Worm (Caenorhabditis elegans) whole organism, L4 larva: ENCODE data around the gene T19B10.2.

Source experiments
- T26A8.4 ChIP-seq: fragments of 200-800 bp; sonication (Bioruptor generic); IDR thresholded peaks from 2 replicates; pipeline ENCODE4 v1.3.6; 2022; ENCODE audit warnings: missing genetic modification characterization, missing compliant biosample characterization
- Y105C5A.15 ChIP-seq: fragments of 200-800 bp; sonication (Bioruptor generic); IDR thresholded peaks from 2 replicates; pipeline ENCODE4 v1.3.6; 2022; ENCODE audit warnings: missing genetic modification characterization, missing compliant biosample characterization
- Y48G9A.11 ChIP-seq: fragments of 200-800 bp; sonication (Bioruptor generic); IDR thresholded peaks from 2 replicates; pipeline ENCODE4 v1.3.6; 2022; ENCODE audit warnings: missing genetic modification reagents, missing genetic modification characterization, missing compliant biosample characterization
- Y75B8A.6 ChIP-seq: fragments of 200-800 bp; sonication (Bioruptor generic); IDR thresholded peaks from 2 replicates; pipeline ENCODE4 v1.3.6; 2022; ENCODE audit warnings: missing genetic modification reagents, missing genetic modification characterization, missing compliant biosample characterization
- ceh-20 ChIP-seq: fragments of 200-800 bp; sonication (Bioruptor generic); IDR thresholded peaks from 2 replicates; pipeline ENCODE4 v1.3.6; 2022; ENCODE audit warnings: missing genetic modification reagents, missing genetic modification characterization, missing compliant biosample characterization
- ceh-28 ChIP-seq: fragments of 150-350 bp; optimal IDR thresholded peaks from 2 replicates; lab custom pipeline; 2014; ENCODE audit warnings: missing biosample characterization, missing genetic modification reagents, missing genetic modification characterization
- ceh-62 ChIP-seq: sonication (generic microtip); optimal IDR thresholded peaks from 2 replicates; lab custom pipeline; 2017; ENCODE audit warnings: missing biosample characterization, missing genetic modification characterization
- cey-2 ChIP-seq: sonication (generic microtip); optimal IDR thresholded peaks from 3 replicates; lab custom pipeline; 2017; ENCODE audit warnings: missing genetic modification characterization, mild to moderate bottlenecking, missing compliant biosample characterization, antibody characterized with exemption, borderline replicate concordance; ENCODE audit not compliant: insufficient read depth
- ctbp-1 ChIP-seq: fragments of 200-800 bp; sonication (Bioruptor generic); IDR thresholded peaks from 2 replicates; pipeline ENCODE4 v1.3.6; 2022; ENCODE audit warnings: missing genetic modification reagents, missing genetic modification characterization, missing compliant biosample characterization
- daf-12 ChIP-seq: fragments of 150-350 bp; optimal IDR thresholded peaks from 2 replicates; lab custom pipeline; 2014; ENCODE audit warnings: missing biosample characterization, missing genetic modification reagents, missing genetic modification characterization
- daf-16 ChIP-seq, 3 experiments: sonication (generic microtip); optimal IDR thresholded peaks; 2 replicates each; lab custom pipeline; 2016 to 2017; ENCODE audit warnings: missing genetic modification characterization in 3 of 3, missing genetic modification reagents in 3 of 3, mild to moderate bottlenecking in 2 of 3, missing compliant biosample characterization in 2 of 3, missing biosample characterization in 1 of 3, moderate library complexity in 1 of 3
- daf-19 ChIP-seq: fragments of 200-800 bp; sonication (Bioruptor generic); conservative IDR thresholded peaks from 2 replicates; pipeline ENCODE4 v1.3.6; 2022; ENCODE audit warnings: missing genetic modification characterization, missing compliant biosample characterization
- dmd-6 ChIP-seq: fragments of 200-800 bp; sonication (Bioruptor generic); IDR thresholded peaks from 2 replicates; pipeline ENCODE4 v1.3.6; 2022; ENCODE audit warnings: missing genetic modification reagents, missing genetic modification characterization, missing compliant biosample characterization
- dmd-8 ChIP-seq: fragments of 200-800 bp; sonication (Bioruptor generic); IDR thresholded peaks from 2 replicates; pipeline ENCODE4 v1.3.6; 2022; ENCODE audit warnings: missing genetic modification characterization, missing compliant biosample characterization
- dmd-9 ChIP-seq: fragments of 200-800 bp; sonication (Bioruptor generic); IDR thresholded peaks from 2 replicates; pipeline ENCODE4 v1.3.6; 2022; ENCODE audit warnings: missing genetic modification reagents, missing genetic modification characterization, missing compliant biosample characterization
- dpl-1 ChIP-seq: fragments of 150-350 bp; optimal IDR thresholded peaks from 2 replicates; lab custom pipeline; 2014; ENCODE audit warnings: missing biosample characterization, missing genetic modification reagents, missing genetic modification characterization
- duxl-1 ChIP-seq: sonication (generic microtip); optimal IDR thresholded peaks from 2 replicates; lab custom pipeline; 2016; ENCODE audit warnings: mild to moderate bottlenecking, missing genetic modification characterization, moderate library complexity, missing compliant biosample characterization; ENCODE audit not compliant: poor library complexity
- egl-43 ChIP-seq: fragments of 200-800 bp; sonication (Bioruptor generic); IDR thresholded peaks from 2 replicates; pipeline ENCODE4 v1.3.6; 2022; ENCODE audit warnings: missing genetic modification reagents, missing genetic modification characterization, missing compliant biosample characterization
- fkh-10 ChIP-seq: fragments of 150-350 bp; optimal IDR thresholded peaks from 2 replicates; lab custom pipeline; 2014; ENCODE audit warnings: missing biosample characterization, missing genetic modification reagents, missing genetic modification characterization
- hif-1 ChIP-seq, 2 experiments: sonication (generic microtip); optimal IDR thresholded peaks; 2 replicates each; lab custom pipeline; 2016 to 2017; ENCODE audit warnings: missing compliant biosample characterization in 2 of 2, missing genetic modification characterization in 2 of 2, missing genetic modification reagents in 2 of 2, missing genotype in 2 of 2, mild to moderate bottlenecking in 1 of 2
- hlh-11 ChIP-seq: fragments of 200-800 bp; sonication (Bioruptor generic); optimal IDR thresholded peaks from 2 replicates; lab custom pipeline; 2018; ENCODE audit warnings: mild to moderate bottlenecking, missing genetic modification characterization, missing compliant biosample characterization
- hmg-1.1 ChIP-seq: fragments of 200-800 bp; sonication (Bioruptor generic); IDR thresholded peaks from 2 replicates; pipeline ENCODE4 v1.3.6; 2022; ENCODE audit warnings: missing genetic modification reagents, missing genetic modification characterization, missing compliant biosample characterization
- lim-7 ChIP-seq: fragments of 200-800 bp; sonication (Bioruptor generic); IDR thresholded peaks from 2 replicates; pipeline ENCODE4 v1.3.6; 2022; ENCODE audit warnings: missing genetic modification characterization, missing compliant biosample characterization
- lin-13 ChIP-seq: fragments of 150-350 bp; optimal IDR thresholded peaks from 2 replicates; lab custom pipeline; 2014; ENCODE audit warnings: missing biosample characterization, missing genetic modification reagents, missing genetic modification characterization
- lin-15B ChIP-seq: fragments of 150-350 bp; sonication (generic microtip); optimal IDR thresholded peaks from 3 replicates; lab custom pipeline; 2014; ENCODE audit warnings: missing biosample characterization, missing genetic modification characterization
- lsy-2 ChIP-seq, 2 experiments: fragments of 150-350 bp in 1 of 2; sonication (generic microtip) in 1 of 2; optimal IDR thresholded peaks; 2 replicates each; lab custom pipeline; 2014 to 2017; ENCODE audit warnings: missing biosample characterization in 2 of 2, missing genetic modification characterization in 2 of 2
- mdl-1 ChIP-seq, 2 experiments: fragments of 150-350 bp in 1 of 2; sonication (generic microtip) in 1 of 2; optimal IDR thresholded peaks; 2 replicates each; lab custom pipeline; 2014 to 2017; ENCODE audit warnings: missing biosample characterization in 2 of 2, missing genetic modification characterization in 2 of 2
- mdt-29 ChIP-seq: fragments of 200-800 bp; sonication (Bioruptor generic); IDR thresholded peaks from 2 replicates; pipeline ENCODE4 v1.3.6; 2022; ENCODE audit warnings: missing genetic modification reagents, missing genetic modification characterization, missing compliant biosample characterization
- mep-1 ChIP-seq: fragments of 150-350 bp; sonication (generic microtip); optimal IDR thresholded peaks from 3 replicates; lab custom pipeline; 2014; ENCODE audit warnings: missing biosample characterization, missing genetic modification characterization
- mes-2 ChIP-seq: sonication (generic microtip); optimal IDR thresholded peaks from 2 replicates; lab custom pipeline; 2016; ENCODE audit warnings: missing genotype, mild to moderate bottlenecking, missing genetic modification characterization, missing compliant biosample characterization; ENCODE audit not compliant: poor library complexity, severe bottlenecking
- nhr-11 ChIP-seq: fragments of 150-350 bp; optimal IDR thresholded peaks from 2 replicates; lab custom pipeline; 2014; ENCODE audit warnings: missing biosample characterization, missing genetic modification characterization
- nhr-111 ChIP-seq: fragments of 200-800 bp; sonication (Bioruptor generic); optimal IDR thresholded peaks from 2 replicates; lab custom pipeline; 2018; ENCODE audit warnings: mild to moderate bottlenecking, missing genetic modification characterization, missing compliant biosample characterization
- nhr-237 ChIP-seq: sonication (generic microtip); optimal IDR thresholded peaks from 2 replicates; lab custom pipeline; 2017; ENCODE audit warnings: missing biosample characterization, missing genetic modification characterization
- nhr-28 ChIP-seq: fragments of 150-350 bp; optimal IDR thresholded peaks from 2 replicates; lab custom pipeline; 2014; ENCODE audit warnings: missing biosample characterization, missing genetic modification characterization
- nhr-6 ChIP-seq: fragments of 150-350 bp; optimal IDR thresholded peaks from 2 replicates; lab custom pipeline; 2014; ENCODE audit warnings: missing biosample characterization, missing genetic modification characterization
- set-16 ChIP-seq: fragments of 200-800 bp; sonication (Bioruptor generic); IDR thresholded peaks from 2 replicates; pipeline ENCODE4 v1.3.6; 2022; ENCODE audit warnings: missing genetic modification reagents, missing genetic modification characterization, missing compliant biosample characterization
- skn-1 ChIP-seq: fragments of 150-350 bp; optimal IDR thresholded peaks from 2 replicates; lab custom pipeline; 2014; ENCODE audit warnings: missing biosample characterization, missing genetic modification characterization
- snpc-4 ChIP-seq: fragments of 150-350 bp; optimal IDR thresholded peaks from 2 replicates; lab custom pipeline; 2014; ENCODE audit warnings: missing biosample characterization, missing genetic modification characterization
- spr-1 ChIP-seq: sonication (generic microtip); optimal IDR thresholded peaks from 2 replicates; lab custom pipeline; 2016; ENCODE audit warnings: mild to moderate bottlenecking, missing genetic modification characterization, missing compliant biosample characterization
- tra-1 ChIP-seq: fragments of 200-800 bp; sonication (Bioruptor generic); IDR thresholded peaks from 2 replicates; pipeline ENCODE4 v1.3.6; 2022; ENCODE audit warnings: missing genetic modification reagents, missing genetic modification characterization, missing compliant biosample characterization
- unc-39 ChIP-seq: sonication (generic microtip); optimal IDR thresholded peaks from 2 replicates; lab custom pipeline; 2017; ENCODE audit warnings: missing biosample characterization, missing genetic modification characterization
- unc-62 ChIP-seq, 3 experiments: fragments of 150-350 bp in 1 of 3; sonication (generic microtip); optimal IDR thresholded peaks in 2 of 3; peaks in 1 of 3; 1 replicate in 1 of 3; 2 replicates in 2 of 3; lab custom pipeline; 2014 to 2017; ENCODE audit warnings: missing biosample characterization in 3 of 3, missing genetic modification characterization in 3 of 3, missing genetic modification reagents in 3 of 3, missing genotype in 1 of 3
- vab-7 ChIP-seq: fragments of 200-800 bp; sonication (Bioruptor generic); IDR thresholded peaks from 2 replicates; pipeline ENCODE4 v1.3.6; 2022; ENCODE audit warnings: missing genetic modification reagents, missing genetic modification characterization, missing compliant biosample characterization
- zfp-2 ChIP-seq: sonication (generic microtip); optimal IDR thresholded peaks from 2 replicates; lab custom pipeline; 2016; ENCODE audit warnings: mild to moderate bottlenecking, missing genetic modification characterization, missing compliant biosample characterization
- zfp-3 ChIP-seq: fragments of 200-800 bp; sonication (Bioruptor generic); conservative IDR thresholded peaks from 2 replicates; pipeline ENCODE4 v1.3.6; 2022; ENCODE audit warnings: missing genetic modification reagents, missing genetic modification characterization, missing compliant biosample characterization
- ztf-11 ChIP-seq: fragments of 150-350 bp; optimal IDR thresholded peaks from 2 replicates; lab custom pipeline; 2014; ENCODE audit warnings: missing biosample characterization, missing genetic modification characterization

Gene T19B10.2

DNA sequence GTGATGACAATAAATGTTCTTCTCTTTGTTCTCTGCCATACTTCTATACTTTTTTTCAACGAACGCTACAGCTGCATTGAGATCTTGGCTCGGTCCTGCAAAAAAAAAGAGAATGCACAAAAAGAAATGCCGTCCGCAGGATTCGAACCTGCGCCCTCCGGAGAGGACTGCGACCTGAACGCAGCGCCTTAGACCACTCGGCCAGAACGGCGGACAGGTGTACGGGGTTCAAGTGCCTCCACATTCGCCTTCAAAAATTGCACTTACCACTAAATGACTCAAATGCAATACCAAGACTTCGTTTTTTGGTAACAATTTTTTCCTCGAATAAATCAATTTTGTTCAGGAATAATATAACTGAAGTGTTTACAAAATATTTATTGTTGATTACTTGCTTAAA lies 46.4 kb upstream of the T19B10.2 start:
- TF ChIP-seq lim-7 (GFP tag; lab: Robert Waterston, UW) (peak; percentile 52; the same call in 1 of the 2 replicates), dmd-6 (GFP tag; lab: Robert Waterston, UW) (peak; percentile 40), Y75B8A.6 (GFP tag; lab: Robert Waterston, UW) (no peak), dpl-1 (GFP tag; lab: Kevin White, UChicago) (no peak), daf-16 (GFP tag; optimal IDR thresholded peaks at IDR 0.05; lab: Kevin White, UChicago) (no peak), daf-16 (tag; optimal IDR thresholded peaks at IDR 0.05; lab: Kevin White, UChicago) (no peak), Y105C5A.15 (GFP tag; lab: Robert Waterston, UW) (0 out of 2 replicates have a peak, but pooled peaks have one; percentile 28), zfp-2 (tag; lab: Kevin White, UChicago) (no peak), lsy-2 (tag; optimal IDR thresholded peaks at IDR 0.05; lab: Kevin White, UChicago) (no peak), unc-39 (tag; lab: Kevin White, UChicago) (no peak), vab-7 (GFP tag; lab: Robert Waterston, UW) (0 out of 2 replicates have a peak, but pooled peaks have one; percentile 14), nhr-11 (tag; lab: Kevin White, UChicago) (peak; percentile 35), ceh-20 (GFP tag; lab: Robert Waterston, UW) (no peak), ctbp-1 (GFP tag; lab: Robert Waterston, UW) (no peak), set-16 (peak; percentile 68), nhr-6 (tag; lab: Kevin White, UChicago) (no peak), duxl-1 (peak; percentile 44), zfp-3 (no peak), mdt-29 (no peak), mdl-1 (tag; optimal IDR thresholded peaks at IDR 0.05; lab: Kevin White, UChicago) (no peak), nhr-237 (tag; lab: Kevin White, UChicago) (no peak), lin-15B (tag; lab: Kevin White, UChicago) (no peak), daf-19 (GFP tag; lab: Robert Waterston, UW) (no peak), hmg-1.1 (GFP tag; lab: Robert Waterston, UW) (peak; percentile 62), hif-1 (tag; optimal IDR thresholded peaks at IDR 0.05; lab: Kevin White, UChicago) (peak in 1 of 2 experiments; percentile 11), tra-1 (GFP tag; lab: Robert Waterston, UW) (0 out of 2 replicates have a peak, but pooled peaks have one; percentile 39), egl-43 (peak; percentile 73; the same call in 1 of the 2 replicates), ceh-28 (tag; lab: Kevin White, UChicago) (no peak), lin-13 (no peak), skn-1 (tag; lab: Kevin White, UChicago) (no peak), T26A8.4 (GFP tag; lab: Robert Waterston, UW) (0 out of 2 replicates have a peak, but pooled peaks have one; percentile 26), fkh-10 (no peak), snpc-4 (peak; percentile 84), dmd-8 (GFP tag; lab: Robert Waterston, UW) (0 out of 2 replicates have a peak, but pooled peaks have one; percentile 9), cey-2 (no peak), unc-62 (GFP tag; optimal IDR thresholded peaks at IDR 0.05 in 1 of 2; lab: Kevin White, UChicago) (peak in 1 of 2 experiments; percentile 95), unc-62 (tag; optimal IDR thresholded peaks at IDR 0.05; lab: Kevin White, UChicago) (no peak), ceh-62 (no peak), nhr-28 (tag; lab: Kevin White, UChicago) (no peak), Y48G9A.11 (no peak), ztf-11 (tag; lab: Kevin White, UChicago) (no peak), daf-12 (no peak), spr-1 (tag; lab: Kevin White, UChicago) (peak; percentile 5), hlh-11 (peak; percentile 42), nhr-111 (GFP tag; lab: Kevin White, UChicago) (no peak), mes-2 (tag; lab: Kevin White, UChicago) (peak; percentile 59), dmd-9 (GFP tag; lab: Robert Waterston, UW) (no peak), mep-1 (tag; lab: Kevin White, UChicago) (peak; percentile 39)
- TF ChIP-seq, all 104 proteins: peak for 19
